Fruit fly (Drosophila melanogaster): Measurements from ENCODE around the gene CG6996.

The CG6996 gene

DNA sequence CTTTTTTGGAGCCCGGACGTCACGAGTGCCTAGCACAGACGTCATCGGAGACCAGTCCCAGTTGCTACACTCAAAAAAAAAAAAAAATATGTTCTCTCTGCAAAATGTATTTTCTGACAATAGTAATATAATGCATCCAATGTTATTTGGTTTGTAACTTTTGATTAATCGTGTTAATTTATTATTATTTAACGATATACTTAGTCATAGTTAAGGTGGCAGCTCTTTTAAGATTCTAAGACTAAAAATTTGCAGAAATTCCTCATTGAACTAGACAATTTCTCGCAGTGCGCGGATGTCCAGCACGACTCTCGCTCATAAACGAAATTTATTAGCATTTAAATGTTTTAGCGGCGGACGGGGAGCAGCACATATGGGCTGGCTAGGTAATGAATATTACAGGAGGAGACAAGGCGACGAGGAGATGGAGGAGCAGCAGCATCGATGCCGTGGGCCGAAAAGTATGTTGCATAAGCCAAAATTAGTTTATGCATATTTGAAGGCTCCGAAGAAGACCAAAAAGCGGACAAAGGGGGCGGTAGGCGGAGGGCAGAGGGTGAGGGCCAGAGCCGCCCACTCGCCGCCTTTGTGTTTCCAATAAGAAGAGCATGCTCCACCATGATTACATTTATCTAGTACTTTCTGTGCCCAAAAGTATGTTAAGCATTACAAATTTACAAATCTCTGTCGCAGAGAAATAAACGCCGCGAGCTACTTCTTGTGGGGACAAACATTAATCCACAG, 23.8 kb upstream of the CG6996 start (continued):
- TF ChIP-seq ase (GFP tag; IDR thresholded peaks at IDR 0.05) (no peak), CG15073 (GFP tag; optimal IDR thresholded peaks at IDR 0.05) (no peak), CG8359 (GFP tag; optimal IDR thresholded peaks at IDR 0.05; ENCODE audit: borderline replicate concordance) (no peak), kah (GFP tag; optimal IDR thresholded peaks at IDR 0.05) (no peak), mld (GFP tag; IDR thresholded peaks at IDR 0.05; ENCODE audit: partially characterized antibody) (no peak), D19A (tag; optimal IDR thresholded peaks at IDR 0.05) (peak; percentile 11), otp (GFP tag; IDR thresholded peaks at IDR 0.05) (no peak), cas (GFP tag; IDR thresholded peaks at IDR 0.05) (no peak), HLHmδ (GFP tag; optimal IDR thresholded peaks at IDR 0.05) (no peak), CG30020 (tag; optimal IDR thresholded peaks at IDR 0.05) (no peak), stwl (tag; optimal IDR thresholded peaks at IDR 0.05) (no peak), MESR4 (GFP tag; optimal IDR thresholded peaks at IDR 0.05) (no peak), Dek (tag; optimal IDR thresholded peaks at IDR 0.05) (peak; percentile 28), CG6254 (GFP tag; optimal IDR thresholded peaks at IDR 0.05) (no peak), Atf3 (GFP tag; optimal IDR thresholded peaks at IDR 0.05) (no peak), Ravus (GFP tag; IDR thresholded peaks at IDR 0.05) (no peak; the same call in 1 of the 2 replicates), Ssrp (tag; optimal IDR thresholded peaks at IDR 0.05) (peak; percentile 54), H15 (GFP tag; IDR thresholded peaks at IDR 0.05) (no peak), z (GFP tag; IDR thresholded peaks at IDR 0.05) (no peak), CG12744 (GFP tag; optimal IDR thresholded peaks at IDR 0.05) (no peak), Dll (GFP tag; IDR thresholded peaks at IDR 0.05; ENCODE audit: partially characterized antibody) (no peak), CG8089 (GFP tag; optimal IDR thresholded peaks at IDR 0.05) (peak; percentile 13), jing (GFP tag; optimal IDR thresholded peaks at IDR 0.05) (no peak), eyg (GFP tag; optimal IDR thresholded peaks at IDR 0.05) (no peak), CG15269 (tag; optimal IDR thresholded peaks at IDR 0.05) (peak; percentile 59), pb (GFP tag; optimal IDR thresholded peaks at IDR 0.05) (no peak), cg (GFP tag; optimal IDR thresholded peaks at IDR 0.05) (no peak), CG31388 (GFP tag; optimal IDR thresholded peaks at IDR 0.05) (no peak), CG1529 (GFP tag; optimal IDR thresholded peaks at IDR 0.05) (no peak), vnd (GFP tag; IDR thresholded peaks at IDR 0.05; ENCODE audit: partially characterized antibody) (no peak), chn (GFP tag; optimal IDR thresholded peaks at IDR 0.05) (no peak), trh (GFP tag; optimal IDR thresholded peaks at IDR 0.05) (no peak), Spps (tag; optimal IDR thresholded peaks at IDR 0.05) (no peak), CG3995 (GFP tag; optimal IDR thresholded peaks at IDR 0.05) (no peak), CG10274 (GFP tag; optimal IDR thresholded peaks at IDR 0.05) (no peak), fu2 (GFP tag; optimal IDR thresholded peaks at IDR 0.05) (peak; percentile 2), pan (optimal IDR thresholded peaks at IDR 0.05) (no peak), pan (GFP tag; optimal IDR thresholded peaks at IDR 0.05 in 1 of 2, IDR thresholded peaks at IDR 0.05 in 1 of 2) (peak in 1 of 2 experiments; percentile 55), Sry-β (GFP tag; optimal IDR thresholded peaks at IDR 0.05) (no peak), trem (tag; optimal IDR thresholded peaks at IDR 0.05) (no peak), pho (GFP tag; optimal IDR thresholded peaks at IDR 0.05) (no peak), Opbp (GFP tag; IDR thresholded peaks at IDR 0.05; ENCODE audit: partially characterized antibody) (no peak), ap (GFP tag; IDR thresholded peaks at IDR 0.05) (no peak), CG8924 (tag; optimal IDR thresholded peaks at IDR 0.05) (peak; percentile 31), NC2α (GFP tag; optimal IDR thresholded peaks at IDR 0.05) (no peak), Xbp1 (GFP tag; optimal IDR thresholded peaks at IDR 0.05) (peak; percentile 61), CG12769 (tag; optimal IDR thresholded peaks at IDR 0.05) (no peak), so (GFP tag; IDR thresholded peaks at IDR 0.05) (0 out of 3 replicates have a peak, but pooled peaks have one; percentile 18), CG17385 (GFP tag; optimal IDR thresholded peaks at IDR 0.05) (peak; percentile 48), CG11093 (GFP tag; IDR thresholded peaks at IDR 0.05) (no peak)

Data from whole organism, embryonic.